Fruit fly (Drosophila melanogaster) whole organism, embryonic: ENCODE data around the gene CG42781.

Source experiments
- CG12299 ChIP-seq: fragments of 200-800 bp; sonication (Bioruptor generic); optimal IDR thresholded peaks from 2 replicates; lab custom pipeline; 2018; ENCODE audit warnings: missing biosample characterization, mild to moderate bottlenecking, missing genetic modification characterization
- CG15269 ChIP-seq: fragments of 200-800 bp; sonication (Bioruptor generic); optimal IDR thresholded peaks from 2 replicates; lab custom pipeline; 2018; ENCODE audit warnings: missing biosample characterization, mild to moderate bottlenecking, missing genetic modification characterization, moderate library complexity
- CG15696 ChIP-seq: fragments of 200-800 bp; sonication (Bioruptor generic); optimal IDR thresholded peaks from 2 replicates; lab custom pipeline; 2019; ENCODE audit warnings: missing biosample characterization, mild to moderate bottlenecking, missing genetic modification characterization, moderate library complexity
- CG17568 ChIP-seq: fragments of 200-800 bp; sonication (Bioruptor generic); optimal IDR thresholded peaks from 2 replicates; lab custom pipeline; 2018; ENCODE audit warnings: missing biosample characterization, mild to moderate bottlenecking, missing genetic modification characterization, moderate library complexity
- CG4360 ChIP-seq: fragments of 200-800 bp; sonication (Bioruptor generic); IDR thresholded peaks from 2 replicates; pipeline ENCODE4 v1.3.6; 2022; ENCODE audit warnings: missing biosample characterization, missing genetic modification characterization
- bigmax ChIP-seq: fragments of 200-800 bp; sonication (Bioruptor generic); optimal IDR thresholded peaks from 2 replicates; lab custom pipeline; 2018; ENCODE audit warnings: missing biosample characterization, mild to moderate bottlenecking, missing genetic modification characterization
- fd3F ChIP-seq: fragments of 200-800 bp; sonication (Bioruptor generic); optimal IDR thresholded peaks from 2 replicates; lab custom pipeline; 2018; ENCODE audit warnings: missing biosample characterization, mild to moderate bottlenecking, missing genetic modification characterization, moderate library complexity
- grn ChIP-seq: fragments of 200-800 bp; sonication (Bioruptor generic); optimal IDR thresholded peaks from 3 replicates; lab custom pipeline; 2017; ENCODE audit warnings: missing biosample characterization, missing genetic modification characterization
- repo ChIP-seq: fragments of 200-800 bp; sonication (Bioruptor generic); optimal IDR thresholded peaks from 2 replicates; lab custom pipeline; 2016; ENCODE audit warnings: missing biosample characterization, missing genetic modification characterization
- slp2 ChIP-seq: fragments of 200-800 bp; sonication (Bioruptor generic); optimal IDR thresholded peaks from 2 replicates; lab custom pipeline; 2016; ENCODE audit warnings: missing biosample characterization, missing genetic modification characterization

DNA sequence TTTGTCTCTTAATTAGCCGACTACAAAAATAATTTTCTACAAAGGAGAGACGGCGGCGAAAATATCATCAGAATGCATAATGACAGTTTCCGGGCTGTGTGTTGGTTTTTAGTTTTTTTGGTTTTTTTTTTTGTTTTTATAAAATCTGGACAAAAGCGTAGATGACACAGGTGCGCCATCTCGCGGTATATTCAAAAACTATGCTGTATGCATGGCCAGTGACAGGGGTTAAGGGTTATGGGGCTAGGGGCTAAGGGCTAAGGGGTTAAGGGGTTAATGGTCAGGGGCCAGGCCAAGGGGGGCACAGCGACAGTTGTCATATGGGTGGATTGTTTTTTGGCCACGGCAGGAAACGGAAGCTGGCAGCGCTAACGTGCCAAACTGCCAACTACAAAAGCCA lies 39.8 kb upstream of the CG42781 start:
- TF ChIP-seq fd3F (GFP tag; lab: Kevin White, UChicago) (no peak), bigmax (GFP tag; lab: Kevin White, UChicago) (no peak), CG15696 (no peak), CG12299 (tag; lab: Kevin White, UChicago) (no peak), grn (no peak), slp2 (GFP tag; lab: Kevin White, UChicago) (no peak), repo (no peak), CG17568 (no peak), CG4360 (GFP tag; lab: Robert Waterston, UW) (no peak), CG15269 (no peak)
